Fruit fly (Drosophila melanogaster) whole organism, adult: Measurements from ENCODE around the gene Cp38.

Experiments used
- CG1620 ChIP-seq: fragments of 200-800 bp; sonication (Bioruptor generic); optimal IDR thresholded peaks from 2 replicates; lab custom pipeline; 2016; ENCODE audit warnings: missing biosample characterization, missing genetic modification characterization
- Hr96 ChIP-seq: fragments of 200-800 bp; sonication (Bioruptor generic); optimal IDR thresholded peaks from 2 replicates; lab custom pipeline; 2016; ENCODE audit warnings: missing biosample characterization, missing genetic modification characterization
- Mnt ChIP-seq: fragments of 200-800 bp; sonication (Bioruptor generic); optimal IDR thresholded peaks from 2 replicates; lab custom pipeline; 2016; ENCODE audit warnings: missing biosample characterization, mild to moderate bottlenecking, missing genetic modification characterization
- tj ChIP-seq: fragments of 200-800 bp; sonication (Bioruptor generic); optimal IDR thresholded peaks from 3 replicates; lab custom pipeline; 2017; ENCODE audit warnings: missing biosample characterization, mild to moderate bottlenecking, missing genetic modification characterization, moderate library complexity

DNA sequence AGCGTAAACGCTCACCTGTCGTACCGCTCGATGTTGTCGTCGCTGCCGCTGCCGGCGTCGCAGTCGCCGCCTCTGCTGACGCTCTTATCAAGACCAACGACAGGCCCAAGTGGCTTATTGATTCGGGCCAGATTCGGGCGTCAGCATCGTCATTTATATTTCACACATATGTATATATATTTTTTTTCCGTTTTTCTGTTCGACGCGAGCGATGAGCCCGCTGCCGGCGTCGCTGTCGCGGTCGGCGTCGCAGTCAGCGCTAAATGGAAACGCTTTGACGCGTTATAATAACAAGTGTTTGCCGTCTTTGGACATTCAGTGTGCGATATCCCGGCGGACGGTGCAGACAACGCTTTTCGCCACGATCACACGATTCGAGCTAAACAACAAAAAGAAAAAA, 20.4 kb downstream of the Cp38 start:
- TF ChIP-seq CG1620 (GFP tag; lab: Kevin White, UChicago) (no peak), Hr96 (GFP tag; lab: Kevin White, UChicago) (no peak), Mnt (no peak), tj (GFP tag; lab: Kevin White, UChicago) (no peak)
